Worm (Caenorhabditis elegans) whole organism, L4 larva: ENCODE measurements around the gene mdt-21.
"Not testable (repeated sequence)": the region's sequence is repeated elsewhere in the genome, so short reads cannot be mapped to it uniquely, and the experiment has no call there.

Experiments
- D1046.2 ChIP-seq: fragments of 200-800 bp; sonication (Bioruptor generic); IDR thresholded peaks from 2 replicates; pipeline ENCODE4 v1.3.6; 2022; ENCODE audit warnings: missing genetic modification characterization, missing compliant biosample characterization
- F37D6.2 ChIP-seq: sonication (generic microtip); optimal IDR thresholded peaks from 2 replicates; lab custom pipeline; 2016; ENCODE audit warnings: mild to moderate bottlenecking, missing genetic modification characterization, missing compliant biosample characterization
- F44E2.7 ChIP-seq: fragments of 200-800 bp; sonication (Bioruptor generic); IDR thresholded peaks from 2 replicates; pipeline ENCODE4 v2.1.2; 2022; ENCODE audit warnings: missing genetic modification characterization, missing compliant biosample characterization
- T26A8.4 ChIP-seq: fragments of 200-800 bp; sonication (Bioruptor generic); IDR thresholded peaks from 2 replicates; pipeline ENCODE4 v1.3.6; 2022; ENCODE audit warnings: missing genetic modification characterization, missing compliant biosample characterization
- ZK337.2 ChIP-seq: fragments of 200-800 bp; sonication (Bioruptor generic); IDR thresholded peaks from 2 replicates; pipeline ENCODE4 v1.3.6; 2022; ENCODE audit warnings: missing genetic modification reagents, missing genetic modification characterization, missing compliant biosample characterization
- aha-1 ChIP-seq: fragments of 150-350 bp; peaks from one replicate; lab custom pipeline; 2014; ENCODE audit warnings: missing biosample characterization, missing genetic modification characterization
- ama-1 ChIP-seq: fragments of 150-350 bp; optimal IDR thresholded peaks from 2 replicates; lab custom pipeline; 2014; ENCODE audit warnings: inconsistent platforms, mixed read lengths
- attf-4 ChIP-seq: sonication (generic microtip); optimal IDR thresholded peaks from 3 replicates; lab custom pipeline; 2017; ENCODE audit warnings: missing biosample characterization, missing genetic modification characterization
- ceh-28 ChIP-seq: fragments of 150-350 bp; optimal IDR thresholded peaks from 2 replicates; lab custom pipeline; 2014; ENCODE audit warnings: missing biosample characterization, missing genetic modification reagents, missing genetic modification characterization
- ceh-32 ChIP-seq: sonication (generic microtip); optimal IDR thresholded peaks from 2 replicates; lab custom pipeline; 2016; ENCODE audit warnings: mild to moderate bottlenecking, missing genetic modification characterization, missing compliant biosample characterization; ENCODE audit not compliant: poor library complexity
- ceh-62 ChIP-seq: sonication (generic microtip); optimal IDR thresholded peaks from 2 replicates; lab custom pipeline; 2017; ENCODE audit warnings: missing biosample characterization, missing genetic modification characterization
- ces-1 ChIP-seq: fragments of 150-350 bp; sonication (generic microtip); optimal IDR thresholded peaks from 4 replicates; lab custom pipeline; 2014; ENCODE audit warnings: missing biosample characterization, missing genetic modification reagents, missing genetic modification characterization
- dmd-6 ChIP-seq: fragments of 200-800 bp; sonication (Bioruptor generic); IDR thresholded peaks from 2 replicates; pipeline ENCODE4 v1.3.6; 2022; ENCODE audit warnings: missing genetic modification reagents, missing genetic modification characterization, missing compliant biosample characterization
- dmd-9 ChIP-seq: fragments of 200-800 bp; sonication (Bioruptor generic); IDR thresholded peaks from 2 replicates; pipeline ENCODE4 v1.3.6; 2022; ENCODE audit warnings: missing genetic modification reagents, missing genetic modification characterization, missing compliant biosample characterization
- lim-7 ChIP-seq: fragments of 200-800 bp; sonication (Bioruptor generic); IDR thresholded peaks from 2 replicates; pipeline ENCODE4 v1.3.6; 2022; ENCODE audit warnings: missing genetic modification characterization, missing compliant biosample characterization
- lin-1 ChIP-seq: fragments of 200-800 bp; sonication (Bioruptor generic); IDR thresholded peaks from 2 replicates; pipeline ENCODE4 v1.3.6; 2022; ENCODE audit warnings: missing genetic modification reagents, missing genetic modification characterization, missing compliant biosample characterization
- lin-13 ChIP-seq: fragments of 150-350 bp; optimal IDR thresholded peaks from 2 replicates; lab custom pipeline; 2014; ENCODE audit warnings: missing biosample characterization, missing genetic modification reagents, missing genetic modification characterization
- lir-3 ChIP-seq: sonication (generic microtip); optimal IDR thresholded peaks from 2 replicates; lab custom pipeline; 2016; ENCODE audit warnings: mild to moderate bottlenecking, missing genetic modification characterization, missing compliant biosample characterization
- mdl-1 ChIP-seq, 2 experiments: fragments of 150-350 bp in 1 of 2; sonication (generic microtip) in 1 of 2; optimal IDR thresholded peaks; 2 replicates each; lab custom pipeline; 2014 to 2017; ENCODE audit warnings: missing biosample characterization in 2 of 2, missing genetic modification characterization in 2 of 2
- mes-2 ChIP-seq: sonication (generic microtip); optimal IDR thresholded peaks from 2 replicates; lab custom pipeline; 2016; ENCODE audit warnings: missing genotype, mild to moderate bottlenecking, missing genetic modification characterization, missing compliant biosample characterization; ENCODE audit not compliant: poor library complexity, severe bottlenecking
- nhr-10 ChIP-seq: fragments of 150-350 bp; optimal IDR thresholded peaks from 2 replicates; lab custom pipeline; 2014; ENCODE audit warnings: missing biosample characterization, missing genetic modification characterization
- nhr-102 ChIP-seq: sonication (generic microtip); optimal IDR thresholded peaks from 2 replicates; lab custom pipeline; 2016; ENCODE audit warnings: mild to moderate bottlenecking, missing genetic modification characterization, moderate library complexity, missing compliant biosample characterization
- nhr-11 ChIP-seq: fragments of 150-350 bp; optimal IDR thresholded peaks from 2 replicates; lab custom pipeline; 2014; ENCODE audit warnings: missing biosample characterization, missing genetic modification characterization
- nhr-237 ChIP-seq: sonication (generic microtip); optimal IDR thresholded peaks from 2 replicates; lab custom pipeline; 2017; ENCODE audit warnings: missing biosample characterization, missing genetic modification characterization
- nhr-6 ChIP-seq: fragments of 150-350 bp; optimal IDR thresholded peaks from 2 replicates; lab custom pipeline; 2014; ENCODE audit warnings: missing biosample characterization, missing genetic modification characterization
- nhr-76 ChIP-seq: fragments of 150-350 bp; optimal IDR thresholded peaks from 2 replicates; lab custom pipeline; 2014; ENCODE audit warnings: missing biosample characterization, missing genetic modification characterization
- pha-4 ChIP-seq, 2 experiments: fragments of 150-350 bp in 1 of 2; fragments of 200-800 bp in 1 of 2; sonication (Bioruptor generic) in 1 of 2; IDR thresholded peaks in 1 of 2; optimal IDR thresholded peaks in 1 of 2; 2 replicates each; pipeline versions ENCODE4 v1.3.6 to Lab custom; 2014 to 2022; ENCODE audit warnings: missing genetic modification characterization in 2 of 2, missing genetic modification reagents in 2 of 2, missing biosample characterization in 1 of 2, missing compliant biosample characterization in 1 of 2
- snpc-4 ChIP-seq: fragments of 150-350 bp; optimal IDR thresholded peaks from 2 replicates; lab custom pipeline; 2014; ENCODE audit warnings: missing biosample characterization, missing genetic modification characterization
- tag-97 ChIP-seq: fragments of 200-800 bp; sonication (Bioruptor generic); IDR thresholded peaks from 2 replicates; pipeline ENCODE4 v1.3.6; 2022; ENCODE audit warnings: missing genetic modification characterization, missing compliant biosample characterization
- tra-1 ChIP-seq: fragments of 200-800 bp; sonication (Bioruptor generic); IDR thresholded peaks from 2 replicates; pipeline ENCODE4 v1.3.6; 2022; ENCODE audit warnings: missing genetic modification reagents, missing genetic modification characterization, missing compliant biosample characterization
- unc-62 ChIP-seq, 3 experiments: fragments of 150-350 bp in 1 of 3; sonication (generic microtip); optimal IDR thresholded peaks in 2 of 3; peaks in 1 of 3; 1 replicate in 1 of 3; 2 replicates in 2 of 3; lab custom pipeline; 2014 to 2017; ENCODE audit warnings: missing biosample characterization in 3 of 3, missing genetic modification characterization in 3 of 3, missing genetic modification reagents in 3 of 3, missing genotype in 1 of 3
- vab-7 ChIP-seq: fragments of 200-800 bp; sonication (Bioruptor generic); IDR thresholded peaks from 2 replicates; pipeline ENCODE4 v1.3.6; 2022; ENCODE audit warnings: missing genetic modification reagents, missing genetic modification characterization, missing compliant biosample characterization

Gene mdt-21

ce11 chrIII:11780183-11780664 lies 2.8 kb downstream of the mdt-21 start, which contains the start of gene C24H11.5:
C24H11.5 (plus strand) TSS chrIII:11780233.
- TF ChIP-seq T26A8.4 (GFP tag; lab: Robert Waterston, UW) (no peak), unc-62 (GFP tag; optimal IDR thresholded peaks at IDR 0.05 in 1 of 2; lab: Kevin White, UChicago) (peak in 1 of 2 experiments; percentile 77), unc-62 (tag; optimal IDR thresholded peaks at IDR 0.05; lab: Kevin White, UChicago) (no peak), nhr-6 (tag; lab: Kevin White, UChicago) (no peak), dmd-9 (no peak), mes-2 (tag; lab: Kevin White, UChicago) (peak; percentile 26)

ce11 chrIII:11781800-11782199 lies 4.4 kb downstream of the mdt-21 start, which contains the start of gene srd-74:
srd-74 (plus strand) TSS chrIII:11782100.
- TF ChIP-seq aha-1 (tag; lab: Kevin White, UChicago) (peak; percentile 58), snpc-4 (tag; lab: Kevin White, UChicago) (no peak), ceh-62 (tag; lab: Kevin White, UChicago) (no peak), pha-4 (GFP tag; IDR thresholded peaks at IDR 0.05; lab: Robert Waterston, UW) (no peak), pha-4 (tag; optimal IDR thresholded peaks at IDR 0.05; lab: Kevin White, UChicago) (no peak), lin-1 (GFP tag; lab: Robert Waterston, UW) (no peak), lin-13 (GFP tag; lab: Kevin White, UChicago) (no peak)

- no peak for TF ChIP-seq D1046.2 (GFP tag; lab: Robert Waterston, UW)
- TF ChIP-seq lim-7 (GFP tag; lab: Robert Waterston, UW): 0 out of 2 replicates have a peak, but pooled peaks have one; percentile 39
These were observed 8.5 kb downstream of the mdt-21 start, which contains the start of gene tbx-38 for ce11 chrIII:11785961-11786360. tbx-38 (minus strand) TSS chrIII:11786061.

ce11 chrIII:11787376-11787775 lies 10.0 kb downstream of the mdt-21 start, which contains the start of gene C24H11.1:
C24H11.1 (plus strand) TSS chrIII:11787676.
- not testable (repeated sequence) for TF ChIP-seq unc-62 (GFP tag; optimal IDR thresholded peaks at IDR 0.05 in 1 of 2; lab: Kevin White, UChicago); unc-62 (tag; optimal IDR thresholded peaks at IDR 0.05; lab: Kevin White, UChicago); ceh-32 (tag; lab: Kevin White, UChicago); attf-4 (tag; lab: Kevin White, UChicago)

- TF ChIP-seq aha-1 (tag; lab: Kevin White, UChicago): no peak
- no peak for TF ChIP-seq F37D6.2
- TF ChIP-seq ZK337.2: no peak
- no peak for TF ChIP-seq nhr-237 (tag; lab: Kevin White, UChicago)
- TF ChIP-seq ces-1 (GFP tag; lab: Kevin White, UChicago): no peak
- TF ChIP-seq mdl-1 (tag; optimal IDR thresholded peaks at IDR 0.05; lab: Kevin White, UChicago): no peak
- TF ChIP-seq nhr-11 (tag; lab: Kevin White, UChicago): no peak
- no peak for TF ChIP-seq nhr-76 (tag; lab: Kevin White, UChicago)
- no peak for TF ChIP-seq dmd-6
- TF ChIP-seq nhr-6 (tag; lab: Kevin White, UChicago): no peak
- no peak for TF ChIP-seq vab-7 (GFP tag; lab: Robert Waterston, UW)
- no peak for TF ChIP-seq nhr-102 (tag; lab: Kevin White, UChicago)
- TF ChIP-seq nhr-10 (tag; lab: Kevin White, UChicago): no peak
- TF ChIP-seq tra-1 (GFP tag; lab: Robert Waterston, UW): no peak
- no peak for TF ChIP-seq F44E2.7 (GFP tag; lab: Robert Waterston, UW)
- TF ChIP-seq ceh-32 (tag; lab: Kevin White, UChicago): no peak
- no peak for TF ChIP-seq ceh-28 (tag; lab: Kevin White, UChicago)
- TF ChIP-seq lir-3 (tag; lab: Kevin White, UChicago): no peak
- TF ChIP-seq tag-97: no peak
- no peak for TF ChIP-seq ama-1 (lab: Kevin White, UChicago)
- TF ChIP-seq, all 104 proteins: peak for 0
These were observed 12.1 kb downstream of the mdt-21 start for ce11 chrIII:11789480-11789879.
